Worm (Caenorhabditis elegans) whole organism, late embryonic: ENCODE measurements around the gene W05H9.4.
A peak's percentile ranks its signal among the peaks of the same experiment; 100 is the strongest.

Experiments used
- C38D4.7 ChIP-seq: fragments of 200-800 bp; sonication (Bioruptor generic); optimal IDR thresholded peaks from 2 replicates; lab custom pipeline; 2018; ENCODE audit warnings: mild to moderate bottlenecking, missing genetic modification characterization, moderate library complexity, missing compliant biosample characterization
- F13H6.1 ChIP-seq: sonication (generic microtip); optimal IDR thresholded peaks from 2 replicates; lab custom pipeline; 2016; ENCODE audit warnings: missing genetic modification characterization, missing compliant biosample characterization
- K02D7.2 ChIP-seq: sonication (generic microtip); optimal IDR thresholded peaks from 2 replicates; lab custom pipeline; 2017; ENCODE audit warnings: mild to moderate bottlenecking, missing genetic modification characterization, missing compliant biosample characterization
- Y22D7AL.16 ChIP-seq: sonication (generic microtip); optimal IDR thresholded peaks from 2 replicates; lab custom pipeline; 2016; ENCODE audit warnings: missing genetic modification characterization, missing compliant biosample characterization
- ahr-1 ChIP-seq: sonication (generic microtip); optimal IDR thresholded peaks from 2 replicates; lab custom pipeline; 2016; ENCODE audit warnings: missing genetic modification characterization, missing compliant biosample characterization
- ceh-14 ChIP-seq: sonication (generic microtip); optimal IDR thresholded peaks from 2 replicates; lab custom pipeline; 2016; ENCODE audit warnings: missing genotype, missing genetic modification characterization, missing compliant biosample characterization
- ceh-19 ChIP-seq: fragments of 200-800 bp; sonication (Bioruptor generic); optimal IDR thresholded peaks from 2 replicates; lab custom pipeline; 2018; ENCODE audit warnings: mild to moderate bottlenecking, missing genetic modification characterization, missing compliant biosample characterization
- ceh-24 ChIP-seq: sonication (generic microtip); optimal IDR thresholded peaks from 2 replicates; lab custom pipeline; 2016; ENCODE audit warnings: mild to moderate bottlenecking, missing genetic modification characterization, missing compliant biosample characterization
- ceh-6 ChIP-seq: fragments of 200-800 bp; sonication (Bioruptor generic); optimal IDR thresholded peaks from 2 replicates; lab custom pipeline; 2018; ENCODE audit warnings: mild to moderate bottlenecking, missing genetic modification characterization, missing compliant biosample characterization
- ceh-9 ChIP-seq: sonication (generic microtip); optimal IDR thresholded peaks from 2 replicates; lab custom pipeline; 2016; ENCODE audit warnings: mild to moderate bottlenecking, missing genetic modification characterization, inconsistent platforms, missing compliant biosample characterization
- dve-1 ChIP-seq: sonication (generic microtip); optimal IDR thresholded peaks from 2 replicates; lab custom pipeline; 2017; ENCODE audit warnings: antibody characterized with exemption, mild to moderate bottlenecking, missing genetic modification characterization, missing compliant biosample characterization
- elt-2 ChIP-seq: sonication (generic microtip); optimal IDR thresholded peaks from 2 replicates; lab custom pipeline; 2016; ENCODE audit warnings: missing genetic modification reagents, missing genetic modification characterization, missing compliant biosample characterization
- ets-4 ChIP-seq: sonication (generic microtip); optimal IDR thresholded peaks from 2 replicates; lab custom pipeline; 2016; ENCODE audit warnings: missing genetic modification characterization, missing compliant biosample characterization
- eyg-1 ChIP-seq: sonication (generic microtip); optimal IDR thresholded peaks from 2 replicates; lab custom pipeline; 2016; ENCODE audit warnings: missing genotype, missing genetic modification characterization, missing compliant biosample characterization
- fkh-6 ChIP-seq: sonication (generic microtip); optimal IDR thresholded peaks from 2 replicates; lab custom pipeline; 2016; ENCODE audit warnings: missing genetic modification characterization, missing compliant biosample characterization
- gmeb-2 ChIP-seq: sonication (generic microtip); optimal IDR thresholded peaks from 2 replicates; lab custom pipeline; 2016; ENCODE audit warnings: missing genetic modification characterization, inconsistent platforms, missing compliant biosample characterization
- hlh-13 ChIP-seq: fragments of 200-800 bp; sonication (Bioruptor generic); optimal IDR thresholded peaks from 2 replicates; lab custom pipeline; 2018; ENCODE audit warnings: mild to moderate bottlenecking, missing genetic modification characterization, missing compliant biosample characterization
- hlh-15 ChIP-seq: sonication (generic microtip); optimal IDR thresholded peaks from 2 replicates; lab custom pipeline; 2016; ENCODE audit warnings: missing genetic modification characterization, missing compliant biosample characterization
- hlh-30 ChIP-seq: sonication (generic microtip); optimal IDR thresholded peaks from 2 replicates; lab custom pipeline; 2017; ENCODE audit warnings: antibody characterized with exemption, missing genetic modification characterization, missing compliant biosample characterization; ENCODE audit not compliant: insufficient read depth
- hlh-6 ChIP-seq: sonication (generic microtip); optimal IDR thresholded peaks from 2 replicates; lab custom pipeline; 2016; ENCODE audit warnings: missing genotype, missing genetic modification characterization, missing compliant biosample characterization
- lin-11 ChIP-seq: fragments of 200-800 bp; sonication (Bioruptor generic); optimal IDR thresholded peaks from 2 replicates; lab custom pipeline; 2018; ENCODE audit warnings: mild to moderate bottlenecking, missing genetic modification characterization, missing compliant biosample characterization
- madf-2 ChIP-seq: sonication (generic microtip); optimal IDR thresholded peaks from 2 replicates; lab custom pipeline; 2017; ENCODE audit warnings: missing genetic modification characterization, missing compliant biosample characterization
- mec-3 ChIP-seq: sonication (generic microtip); optimal IDR thresholded peaks from 2 replicates; lab custom pipeline; 2016; ENCODE audit warnings: borderline replicate concordance, missing genetic modification characterization, missing compliant biosample characterization
- nfya-1 ChIP-seq: sonication (generic microtip); optimal IDR thresholded peaks from 2 replicates; lab custom pipeline; 2017; ENCODE audit warnings: missing genetic modification characterization, mild to moderate bottlenecking, missing compliant biosample characterization, antibody characterized with exemption, moderate library complexity
- nhr-11 ChIP-seq: fragments of 150-350 bp; optimal IDR thresholded peaks from 2 replicates; lab custom pipeline; 2014; ENCODE audit warnings: missing biosample characterization, missing genetic modification characterization
- nhr-232 ChIP-seq: sonication (generic microtip); optimal IDR thresholded peaks from 2 replicates; lab custom pipeline; 2016; ENCODE audit warnings: missing genetic modification characterization, missing compliant biosample characterization
- npax-4 ChIP-seq: sonication (generic microtip); optimal IDR thresholded peaks from 2 replicates; lab custom pipeline; 2016; ENCODE audit warnings: missing genetic modification characterization, missing compliant biosample characterization
- odd-2 ChIP-seq: sonication (generic microtip); optimal IDR thresholded peaks from 2 replicates; lab custom pipeline; 2017; ENCODE audit warnings: antibody characterized with exemption, mild to moderate bottlenecking, missing genetic modification characterization, missing compliant biosample characterization
- pat-9 ChIP-seq: fragments of 200-800 bp; sonication (Bioruptor generic); optimal IDR thresholded peaks from 2 replicates; lab custom pipeline; 2018; ENCODE audit warnings: mild to moderate bottlenecking, missing genetic modification characterization, moderate library complexity, missing compliant biosample characterization
- pha-4 ChIP-seq: fragments of 150-350 bp; optimal IDR thresholded peaks from 2 replicates; lab custom pipeline; 2018; ENCODE audit warnings: missing biosample characterization, missing genetic modification reagents, missing genetic modification characterization
- rnt-1 ChIP-seq: sonication (generic microtip); optimal IDR thresholded peaks from 2 replicates; lab custom pipeline; 2016; ENCODE audit warnings: missing genetic modification characterization, missing compliant biosample characterization
- sdc-2 ChIP-seq: sonication (generic microtip); optimal IDR thresholded peaks from 2 replicates; lab custom pipeline; 2016; ENCODE audit warnings: missing genotype, missing genetic modification characterization, missing compliant biosample characterization
- tbx-2 ChIP-seq: sonication (generic microtip); optimal IDR thresholded peaks from 2 replicates; lab custom pipeline; 2016; ENCODE audit warnings: missing genetic modification characterization, missing compliant biosample characterization
- ttx-3 ChIP-seq: sonication (generic microtip); optimal IDR thresholded peaks from 2 replicates; lab custom pipeline; 2016; ENCODE audit warnings: missing genetic modification reagents, missing genetic modification characterization, missing compliant biosample characterization
- unc-3 ChIP-seq, 2 experiments: fragments of 200-800 bp in 1 of 2; sonication (Bioruptor generic) in 1 of 2; sonication (generic microtip) in 1 of 2; conservative IDR thresholded peaks in 1 of 2; optimal IDR thresholded peaks in 1 of 2; 2 replicates each; pipeline versions ENCODE4 v1.3.6 to Lab custom; 2016 to 2022; ENCODE audit warnings: missing compliant biosample characterization in 2 of 2, missing genetic modification characterization in 2 of 2, missing genetic modification reagents in 1 of 2
- unc-42 ChIP-seq: sonication (generic microtip); optimal IDR thresholded peaks from 2 replicates; lab custom pipeline; 2016; ENCODE audit warnings: missing genotype, missing genetic modification characterization, missing compliant biosample characterization
- unc-55 ChIP-seq: sonication (generic microtip); optimal IDR thresholded peaks from 2 replicates; lab custom pipeline; 2017; ENCODE audit warnings: missing biosample characterization, missing genetic modification reagents, missing genetic modification characterization

The W05H9.4 gene

ce11 chrX:6258409-6258808, 5.0 kb upstream of the W05H9.4 start:
- TF ChIP-seq unc-42 (tag; lab: Kevin White, UChicago) (peak; percentile 2), ttx-3 (tag; lab: Kevin White, UChicago) (no peak)

DNA sequence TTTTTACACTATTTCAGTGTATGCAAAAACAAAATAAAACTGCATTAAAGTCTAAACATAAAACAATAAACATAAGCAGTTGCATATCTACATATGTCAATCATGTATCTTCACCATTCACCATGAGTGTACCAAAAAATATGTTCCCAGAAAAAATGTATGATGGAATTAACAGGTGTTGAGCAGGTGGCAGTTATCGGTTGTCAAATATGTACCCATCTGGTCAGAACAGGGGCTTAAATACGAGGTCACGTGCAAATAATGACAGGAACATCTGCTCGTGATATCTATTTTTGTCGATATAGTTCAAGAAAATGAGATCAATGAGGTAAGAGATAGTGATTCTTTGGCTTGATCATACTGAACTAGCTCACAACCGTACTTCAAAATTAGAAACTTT, 4.4 kb upstream of the W05H9.4 start:
- TF ChIP-seq gmeb-2 = no peak
- no peak for TF ChIP-seq sdc-2 (tag; lab: Kevin White, UChicago)
- TF ChIP-seq eyg-1 (tag; lab: Kevin White, UChicago) = no peak
- no peak for TF ChIP-seq lin-11 (tag; lab: Kevin White, UChicago)
- no peak for TF ChIP-seq hlh-13 (GFP tag; lab: Kevin White, UChicago)
- no peak for TF ChIP-seq fkh-6
- TF ChIP-seq unc-55 (GFP tag; lab: Kevin White, UChicago) = peak; percentile 14
- TF ChIP-seq mec-3 = no peak
- no peak for TF ChIP-seq dve-1 (tag; lab: Kevin White, UChicago)
- TF ChIP-seq hlh-30 (tag; lab: Kevin White, UChicago) = peak; percentile 65
- TF ChIP-seq ceh-24 (tag; lab: Kevin White, UChicago) = no peak
- no peak for TF ChIP-seq elt-2
- no peak for TF ChIP-seq ets-4 (tag; lab: Kevin White, UChicago)
- no peak for TF ChIP-seq ceh-6
- TF ChIP-seq pha-4 (tag; lab: Kevin White, UChicago) = no peak

DNA sequence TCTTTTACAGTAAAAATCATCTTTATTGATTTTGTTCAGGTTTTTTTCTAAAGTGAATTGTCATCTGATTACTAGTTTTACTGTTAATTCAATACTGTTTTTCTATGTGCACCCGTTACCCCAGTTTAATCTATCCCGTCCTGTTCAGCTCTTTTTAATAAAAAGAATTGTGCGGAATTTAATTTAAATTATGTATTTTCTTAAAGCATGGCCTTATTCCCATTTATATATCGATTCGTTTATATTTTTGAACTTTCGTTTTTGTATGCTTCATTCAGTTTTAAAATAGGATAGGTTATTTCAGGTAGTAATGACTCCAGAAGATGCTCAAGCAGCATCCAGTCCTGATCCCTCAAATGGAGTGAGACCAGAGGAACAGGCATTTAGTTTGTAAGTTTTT, 3.3 kb downstream of the W05H9.4 start, which contains the start of gene W05H9.2:
W05H9.2 (plus strand) TSS at position 301 of the 400 bp plus-strand sequence.
- TF ChIP-seq madf-2 = no peak
- no peak for TF ChIP-seq ahr-1 (tag; lab: Kevin White, UChicago)
- TF ChIP-seq unc-42 (tag; lab: Kevin White, UChicago) = no peak
- TF ChIP-seq C38D4.7 (GFP tag; lab: Kevin White, UChicago) = no peak
- no peak for TF ChIP-seq hlh-6 (tag; lab: Kevin White, UChicago)
- TF ChIP-seq ceh-9 (tag; lab: Kevin White, UChicago) = no peak
- no peak for TF ChIP-seq nfya-1 (tag; lab: Kevin White, UChicago)
- TF ChIP-seq mec-3 = no peak
- TF ChIP-seq hlh-30 (tag; lab: Kevin White, UChicago) = no peak
- TF ChIP-seq tbx-2 (tag; lab: Kevin White, UChicago) = no peak
- TF ChIP-seq gmeb-2 = no peak

DNA sequence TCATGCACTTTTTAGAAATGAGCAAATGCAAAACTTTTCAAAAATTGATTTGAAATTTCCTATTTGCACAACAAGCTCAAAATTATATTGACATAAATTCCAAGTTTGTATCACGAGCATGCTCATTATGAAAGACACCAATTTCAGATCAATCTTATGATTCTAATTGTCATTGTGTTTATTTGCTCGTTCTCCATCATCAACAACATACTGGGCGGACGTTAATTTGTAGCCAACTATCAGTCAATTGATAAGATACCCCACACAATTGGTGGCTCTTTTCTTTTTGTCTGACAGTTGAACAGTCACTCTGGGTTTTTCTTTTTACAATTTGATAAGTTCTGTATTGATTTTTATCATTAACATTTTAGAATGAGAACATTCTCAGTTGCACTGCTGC, 8.3 kb downstream of the W05H9.4 start, which contains the start of gene lro-1:
lro-1 (plus strand) TSS at position 372 of the 400 bp plus-strand sequence.
- TF ChIP-seq ceh-19 (GFP tag; lab: Kevin White, UChicago) = no peak
- TF ChIP-seq elt-2 = peak; percentile 62

DNA sequence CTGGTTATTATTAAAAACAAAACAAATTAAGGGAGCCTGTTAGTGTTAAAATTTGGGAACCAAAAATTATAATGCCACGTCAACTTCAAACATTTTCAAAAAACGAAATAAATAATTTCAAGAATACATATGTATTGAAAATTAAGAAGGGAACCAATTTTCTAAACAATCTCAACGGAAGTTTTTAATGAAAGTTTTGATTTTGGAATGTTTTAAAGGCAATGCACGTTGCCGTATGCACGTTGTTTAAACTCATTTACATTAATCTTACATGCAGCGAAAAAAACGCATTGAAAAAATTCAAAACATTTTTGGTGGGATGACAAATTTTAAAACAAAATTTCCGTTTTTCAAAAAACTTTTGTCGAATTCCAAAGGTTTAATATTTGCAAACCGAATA, 10.3 kb downstream of the W05H9.4 start:
- no peak for TF ChIP-seq K02D7.2
- no peak for TF ChIP-seq pat-9 (tag; lab: Kevin White, UChicago)
- TF ChIP-seq npax-4 (tag; lab: Kevin White, UChicago) = no peak
- TF ChIP-seq ceh-24 (tag; lab: Kevin White, UChicago) = no peak
- no peak for TF ChIP-seq mec-3
- no peak for TF ChIP-seq nhr-232 (tag; lab: Kevin White, UChicago)
- no peak for TF ChIP-seq ceh-14

DNA sequence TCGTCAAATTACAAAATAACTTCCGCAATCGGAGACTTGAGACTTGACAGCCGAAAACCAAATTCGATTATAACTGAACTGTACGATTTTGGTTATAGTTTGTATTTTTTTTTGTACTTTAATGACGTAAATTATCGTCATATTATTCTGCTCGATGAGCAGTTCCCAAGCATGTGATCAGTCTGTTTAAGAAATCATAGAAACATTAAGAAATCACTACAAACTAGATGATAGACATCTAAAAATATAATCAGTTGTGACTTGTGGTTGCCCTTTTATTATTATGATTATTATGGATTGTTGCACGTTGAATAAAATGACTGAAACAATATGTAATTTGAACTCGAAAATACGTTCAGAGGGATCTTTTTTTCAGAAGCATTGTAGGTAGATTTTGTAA, 10.8 kb downstream of the W05H9.4 start:
- TF ChIP-seq unc-3 (GFP tag; conservative IDR thresholded peaks at IDR 0.05; lab: Robert Waterston, UW) = no peak
- TF ChIP-seq unc-3 (tag; optimal IDR thresholded peaks at IDR 0.05; lab: Kevin White, UChicago) = no peak
- TF ChIP-seq hlh-15 (tag; lab: Kevin White, UChicago) = no peak
- no peak for TF ChIP-seq Y22D7AL.16
- no peak for TF ChIP-seq F13H6.1 (tag; lab: Kevin White, UChicago)
- no peak for TF ChIP-seq rnt-1
- no peak for TF ChIP-seq ceh-24 (tag; lab: Kevin White, UChicago)
- TF ChIP-seq nhr-11 (tag; lab: Kevin White, UChicago) = no peak
- TF ChIP-seq odd-2 (tag; lab: Kevin White, UChicago) = no peak
